Worm (Caenorhabditis elegans) whole organism, early embryonic: ENCODE data around the gene F41G3.5.

ENCODE experiments used
- B0310.2 ChIP-seq: sonication (generic microtip); optimal IDR thresholded peaks from 2 replicates; lab custom pipeline; 2016; ENCODE audit warnings: mild to moderate bottlenecking, missing genetic modification characterization, missing compliant biosample characterization
- ama-1 ChIP-seq: fragments of 150-350 bp; optimal IDR thresholded peaks from 2 replicates; lab custom pipeline; 2014
- ceh-13 ChIP-seq: fragments of 200-800 bp; sonication (Bioruptor generic); optimal IDR thresholded peaks from 2 replicates; lab custom pipeline; 2018; ENCODE audit warnings: mild to moderate bottlenecking, missing genetic modification characterization, missing compliant biosample characterization
- hmbx-1 ChIP-seq: sonication (generic microtip); optimal IDR thresholded peaks from 2 replicates; lab custom pipeline; 2016; ENCODE audit warnings: mild to moderate bottlenecking, missing genetic modification characterization, missing compliant biosample characterization
- hnd-1 ChIP-seq: sonication (generic microtip); optimal IDR thresholded peaks from 2 replicates; lab custom pipeline; 2016; ENCODE audit warnings: missing genetic modification characterization, missing compliant biosample characterization
- pes-1 ChIP-seq: fragments of 200-800 bp; sonication (Bioruptor generic); IDR thresholded peaks from 2 replicates; pipeline ENCODE4 v1.3.6; 2022; ENCODE audit warnings: missing genetic modification reagents, missing genetic modification characterization, missing compliant biosample characterization
- scrt-1 ChIP-seq: fragments of 200-800 bp; sonication (Bioruptor generic); IDR thresholded peaks from 2 replicates; pipeline ENCODE4 v1.3.6; 2022; ENCODE audit warnings: missing genetic modification characterization, missing compliant biosample characterization
- tra-4 ChIP-seq: sonication (generic microtip); optimal IDR thresholded peaks from 2 replicates; lab custom pipeline; 2017; ENCODE audit warnings: missing genetic modification characterization, missing compliant biosample characterization

- TF ChIP-seq pes-1 (GFP tag; lab: Robert Waterston, UW) (no peak), tra-4 (tag; lab: Kevin White, UChicago) (no peak), hnd-1 (tag; lab: Kevin White, UChicago) (no peak), hmbx-1 (no peak), B0310.2 (tag; lab: Kevin White, UChicago) (no peak), ceh-13 (no peak), ama-1 (lab: Kevin White, UChicago) (no peak), scrt-1 (GFP tag; lab: Robert Waterston, UW) (no peak)
Observed at ce11 chrII:6698784-6699183, 47.7 kb upstream of the F41G3.5 start, which contains the start of gene C18H9.1.
